Fruit fly (Drosophila melanogaster): ENCODE data around the gene nej.

dm6 chrX:9636835-9637234, 50.0 kb downstream of the nej start:
- no peak for TF ChIP-seq EcR (GFP tag; optimal IDR thresholded peaks at IDR 0.05)
- TF ChIP-seq Ets98B (GFP tag; IDR thresholded peaks at IDR 0.05), result no peak
- TF ChIP-seq CG10348 (GFP tag; IDR thresholded peaks at IDR 0.05), result no peak
- no peak for TF ChIP-seq gl (tag; optimal IDR thresholded peaks at IDR 0.05)
- no peak for TF ChIP-seq Snoo (tag; optimal IDR thresholded peaks at IDR 0.05)
- no peak for TF ChIP-seq CG34367 (tag; optimal IDR thresholded peaks at IDR 0.05)
- TF ChIP-seq CG12605 (GFP tag; IDR thresholded peaks at IDR 0.05), result no peak
- TF ChIP-seq Pif1B (GFP tag; optimal IDR thresholded peaks at IDR 0.05), result no peak
- no peak for TF ChIP-seq D1 (tag; optimal IDR thresholded peaks at IDR 0.05)
- no peak for TF ChIP-seq CG9948 (tag; optimal IDR thresholded peaks at IDR 0.05)
- TF ChIP-seq CG15710 (tag; optimal IDR thresholded peaks at IDR 0.05), result no peak
- no peak for TF ChIP-seq CG17806 (tag; optimal IDR thresholded peaks at IDR 0.05)
